Worm (Caenorhabditis elegans): ENCODE results near the gene sbt-1.

- no peak for TF ChIP-seq nhr-11 (tag; optimal IDR thresholded peaks at IDR 0.05)
- TF ChIP-seq pha-4 (tag; optimal IDR thresholded peaks at IDR 0.05): no peak
Observed at ce11 chrV:20830409-20830808, 1.7 kb upstream of the sbt-1 start.

Data from whole organism, late embryonic.